Worm (Caenorhabditis elegans) whole organism, midembryonic: Measurements from ENCODE around the gene clic-1.
A peak's percentile ranks its signal among the peaks of the same experiment; 100 is the strongest.

Experiments used
- T22C8.4 ChIP-seq: fragments of 200-800 bp; sonication (Bioruptor generic); IDR thresholded peaks from 2 replicates; pipeline ENCODE4 v1.3.6; 2022; ENCODE audit warnings: missing genetic modification characterization, missing compliant biosample characterization
- cog-1 ChIP-seq: sonication (generic microtip); optimal IDR thresholded peaks from 2 replicates; lab custom pipeline; 2016; ENCODE audit warnings: missing genetic modification characterization, missing compliant biosample characterization
- flt-1 ChIP-seq: fragments of 200-800 bp; sonication (Bioruptor generic); IDR thresholded peaks from 2 replicates; pipeline ENCODE4 v1.3.6; 2022; ENCODE audit warnings: missing genetic modification characterization, missing compliant biosample characterization
- klf-2 ChIP-seq: fragments of 200-800 bp; sonication (Bioruptor generic); conservative IDR thresholded peaks from 2 replicates; pipeline ENCODE4 v1.3.6; 2022; ENCODE audit warnings: missing genetic modification reagents, missing genetic modification characterization, missing compliant biosample characterization
- med-1 ChIP-seq: sonication (generic microtip); optimal IDR thresholded peaks from 2 replicates; lab custom pipeline; 2017; ENCODE audit warnings: missing genetic modification characterization, mild to moderate bottlenecking, missing compliant biosample characterization, antibody characterized with exemption, missing genetic modification reagents; ENCODE audit not compliant: insufficient read depth
- ref-1 ChIP-seq: fragments of 200-800 bp; sonication (Bioruptor generic); conservative IDR thresholded peaks from 2 replicates; pipeline ENCODE4 v1.3.6; 2022; ENCODE audit warnings: missing genetic modification reagents, missing genetic modification characterization, missing compliant biosample characterization
- tab-1 ChIP-seq: fragments of 200-800 bp; sonication (Bioruptor generic); IDR thresholded peaks from 2 replicates; pipeline ENCODE4 v1.3.6; 2022; ENCODE audit warnings: missing genetic modification characterization, missing compliant biosample characterization
- ztf-23 ChIP-seq: fragments of 200-800 bp; sonication (Bioruptor generic); IDR thresholded peaks from 2 replicates; pipeline ENCODE4 v1.3.6; 2022; ENCODE audit warnings: missing genetic modification reagents, missing genetic modification characterization, missing compliant biosample characterization
- ztf-29 ChIP-seq: fragments of 200-800 bp; sonication (Bioruptor generic); IDR thresholded peaks from 2 replicates; pipeline ENCODE4 v1.3.6; 2022; ENCODE audit warnings: missing genetic modification reagents, missing genetic modification characterization, missing compliant biosample characterization

Gene clic-1

DNA sequence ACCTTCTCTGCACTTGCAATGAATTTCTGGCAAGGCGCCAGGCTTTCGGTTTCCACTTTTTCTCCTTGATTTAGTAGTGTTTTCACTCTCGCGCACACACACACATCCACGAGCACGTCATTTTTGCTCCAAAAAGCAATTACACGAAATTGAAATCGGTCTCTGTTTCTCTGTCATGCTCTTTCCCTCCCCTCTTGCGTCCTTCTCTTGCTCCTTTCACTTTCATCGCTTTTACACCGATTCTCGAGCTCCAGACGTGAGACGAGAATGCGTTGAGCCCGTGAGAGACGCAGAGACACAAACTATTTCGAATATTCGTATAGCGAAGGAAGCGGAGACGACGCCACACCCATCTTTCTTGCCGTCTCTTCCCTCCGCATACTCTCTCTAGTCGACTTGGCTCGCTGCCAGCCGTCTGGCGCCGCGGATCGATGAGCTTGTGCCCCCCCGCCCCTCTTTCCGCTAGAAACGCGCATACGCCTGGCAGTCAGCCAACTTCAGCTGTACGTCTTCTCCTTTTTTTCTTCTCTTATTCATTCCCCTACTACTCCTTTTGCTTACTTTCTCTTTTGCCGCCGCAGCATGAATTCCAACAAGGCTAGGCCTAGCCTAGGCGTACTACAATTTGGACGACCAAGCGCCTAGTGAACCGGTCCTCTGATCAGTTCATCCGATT, 6.6 kb downstream of the clic-1 start:
- TF ChIP-seq cog-1, result peak; percentile 48
- TF ChIP-seq ztf-23 (GFP tag; lab: Robert Waterston, UW), result no peak
- TF ChIP-seq med-1 (GFP tag; lab: Kevin White, UChicago), result no peak
- no peak for TF ChIP-seq tab-1 (GFP tag; lab: Robert Waterston, UW)
- TF ChIP-seq T22C8.4 (GFP tag; lab: Robert Waterston, UW), result no peak; the same call in 1 of the 2 replicates
- TF ChIP-seq ref-1 (GFP tag; lab: Robert Waterston, UW), result no peak
- no peak for TF ChIP-seq ztf-29 (GFP tag; lab: Robert Waterston, UW)
- 0 out of 2 replicates have a peak, but pooled peaks have one; percentile 36 for TF ChIP-seq klf-2
- TF ChIP-seq flt-1 (GFP tag; lab: Robert Waterston, UW), result 0 out of 2 replicates have a peak, but pooled peaks have one; percentile 41

DNA sequence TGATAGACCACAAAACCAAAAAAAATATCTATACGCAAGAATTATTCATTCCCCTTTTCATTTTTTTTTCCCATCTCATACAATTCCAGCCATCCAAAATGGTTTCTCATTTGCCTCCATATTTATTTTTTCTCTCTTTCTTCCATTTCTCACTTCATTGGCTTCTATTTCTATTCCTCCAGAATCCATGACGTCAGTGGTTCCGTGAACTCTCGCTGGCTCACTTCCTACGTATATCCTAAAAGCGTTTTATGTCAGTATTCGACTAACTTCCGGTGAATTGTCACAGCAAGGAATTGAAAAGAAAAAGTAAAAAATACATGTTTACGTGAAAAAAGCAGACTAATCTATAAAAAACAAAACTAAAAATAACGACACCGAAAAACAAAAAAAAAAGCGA, 7.8 kb downstream of the clic-1 start:
- TF ChIP-seq med-1 (GFP tag; lab: Kevin White, UChicago) (no peak), tab-1 (GFP tag; lab: Robert Waterston, UW) (no peak), flt-1 (GFP tag; lab: Robert Waterston, UW) (no peak)

DNA sequence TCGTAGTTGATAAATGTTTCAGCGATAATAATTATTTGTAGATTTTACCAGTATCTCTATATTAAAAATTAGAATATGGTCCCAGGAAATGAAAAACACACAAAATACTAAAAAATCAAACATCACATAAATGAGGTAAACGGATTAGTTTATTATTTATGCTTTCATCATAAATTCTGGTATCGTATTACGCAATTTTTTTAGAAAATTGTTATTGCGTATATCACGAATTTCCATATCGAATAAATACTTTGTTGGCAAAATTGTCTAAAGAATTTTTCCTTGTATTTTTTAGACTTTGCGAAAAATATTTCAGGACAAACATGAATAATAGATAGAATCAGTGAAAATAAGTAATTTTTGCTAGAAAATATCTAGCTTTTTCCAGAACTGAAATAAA, 8.5 kb downstream of the clic-1 start:
- TF ChIP-seq ztf-23 (GFP tag; lab: Robert Waterston, UW) (no peak), flt-1 (GFP tag; lab: Robert Waterston, UW) (no peak), ztf-29 (GFP tag; lab: Robert Waterston, UW) (no peak), cog-1 (no peak), klf-2 (no peak), med-1 (GFP tag; lab: Kevin White, UChicago) (no peak), ref-1 (GFP tag; lab: Robert Waterston, UW) (no peak), T22C8.4 (GFP tag; lab: Robert Waterston, UW) (no peak), tab-1 (GFP tag; lab: Robert Waterston, UW) (no peak)

DNA sequence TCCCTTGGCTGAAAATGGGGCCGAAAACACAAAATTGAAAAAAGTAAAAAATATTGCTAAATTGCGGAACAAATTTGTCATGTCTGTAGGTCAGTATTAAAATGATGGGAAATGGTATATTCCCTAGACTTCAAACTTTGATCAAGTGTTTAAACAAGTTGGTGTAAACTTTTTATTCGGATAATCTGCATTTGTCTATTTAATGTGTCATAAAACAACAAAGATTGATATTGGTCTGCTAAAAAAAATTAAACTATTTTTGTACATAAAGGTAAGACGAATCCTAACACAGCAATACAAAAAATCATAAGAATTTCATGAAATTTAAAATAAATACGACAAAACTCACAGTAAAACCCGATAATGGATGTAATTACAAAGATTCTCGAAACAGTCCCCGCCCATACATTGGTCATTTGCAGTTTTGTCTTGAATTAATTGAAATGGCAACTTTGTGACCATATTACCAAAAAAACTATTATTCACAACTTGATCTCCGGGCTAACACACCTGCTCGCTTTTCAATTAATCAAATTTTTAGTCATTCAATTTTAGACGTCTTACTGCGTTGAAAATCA, 10.7 kb downstream of the clic-1 start, which contains the start of the genes ZK105.6 and ZK105.8:
ZK105.6 (minus strand) TSS at position 101 of the 578 bp plus-strand sequence.
ZK105.8 (plus strand) TSS at position 528 of the 578 bp plus-strand sequence.
- TF ChIP-seq ztf-23 (GFP tag; lab: Robert Waterston, UW), result no peak
- TF ChIP-seq klf-2, result no peak
- TF ChIP-seq tab-1 (GFP tag; lab: Robert Waterston, UW), result no peak
- TF ChIP-seq cog-1, result no peak
- no peak for TF ChIP-seq flt-1 (GFP tag; lab: Robert Waterston, UW)
- no peak for TF ChIP-seq T22C8.4 (GFP tag; lab: Robert Waterston, UW)
- TF ChIP-seq ztf-29 (GFP tag; lab: Robert Waterston, UW), result no peak
- no peak for TF ChIP-seq ref-1 (GFP tag; lab: Robert Waterston, UW)

DNA sequence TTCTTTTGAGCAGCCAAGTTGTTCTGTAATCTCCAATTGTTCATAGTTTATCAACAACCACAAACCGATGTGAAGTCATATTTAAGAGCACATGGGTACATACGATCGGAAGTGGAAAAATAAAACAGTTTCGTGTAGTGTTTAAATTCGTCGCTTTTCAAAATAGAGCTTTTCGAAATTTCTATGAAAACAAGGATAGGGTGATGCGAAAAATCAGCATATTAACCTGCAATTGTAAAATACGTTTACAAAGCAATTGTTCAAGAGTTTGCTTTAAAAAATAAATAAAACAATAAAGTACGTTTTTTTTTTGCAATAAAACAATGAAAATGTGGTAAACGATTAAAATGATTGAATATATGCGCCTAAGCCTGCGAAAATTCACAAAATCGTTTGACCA, 12.8 kb downstream of the clic-1 start, which contains the start of gene ZK105.14:
ZK105.14 (minus strand) TSS at position 101 of the 400 bp plus-strand sequence.
- no peak for TF ChIP-seq tab-1 (GFP tag; lab: Robert Waterston, UW)
- TF ChIP-seq cog-1, result no peak
- TF ChIP-seq ref-1 (GFP tag; lab: Robert Waterston, UW), result no peak
- no peak for TF ChIP-seq T22C8.4 (GFP tag; lab: Robert Waterston, UW)
- no peak for TF ChIP-seq klf-2
- TF ChIP-seq med-1 (GFP tag; lab: Kevin White, UChicago), result no peak
- no peak for TF ChIP-seq flt-1 (GFP tag; lab: Robert Waterston, UW)
- TF ChIP-seq ztf-29 (GFP tag; lab: Robert Waterston, UW), result no peak
- no peak for TF ChIP-seq ztf-23 (GFP tag; lab: Robert Waterston, UW)

DNA sequence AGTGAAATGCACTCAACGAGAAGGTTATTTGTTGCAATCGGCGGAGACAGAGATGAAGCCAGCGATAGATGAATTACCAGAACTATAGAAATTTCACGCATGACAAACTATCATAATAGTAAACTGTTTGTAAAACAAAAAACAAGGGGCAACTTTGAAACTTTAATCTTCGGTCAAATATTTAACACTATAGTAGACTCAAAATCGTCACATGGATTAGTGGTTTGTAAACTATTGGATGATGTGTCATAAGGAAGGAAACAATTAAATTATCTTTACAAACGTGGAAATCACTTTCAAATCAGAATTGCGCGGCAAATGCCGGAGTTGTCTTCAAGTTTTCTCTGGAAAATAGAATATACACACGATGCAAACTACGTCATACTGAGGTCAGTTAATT, 17.1 kb downstream of the clic-1 start, which contains the start of gene ZK105.5:
ZK105.5 (minus strand) TSS at position 101 of the 400 bp plus-strand sequence.
- TF ChIP-seq T22C8.4 (GFP tag; lab: Robert Waterston, UW) (no peak), ztf-23 (GFP tag; lab: Robert Waterston, UW) (no peak), ref-1 (GFP tag; lab: Robert Waterston, UW) (no peak)

DNA sequence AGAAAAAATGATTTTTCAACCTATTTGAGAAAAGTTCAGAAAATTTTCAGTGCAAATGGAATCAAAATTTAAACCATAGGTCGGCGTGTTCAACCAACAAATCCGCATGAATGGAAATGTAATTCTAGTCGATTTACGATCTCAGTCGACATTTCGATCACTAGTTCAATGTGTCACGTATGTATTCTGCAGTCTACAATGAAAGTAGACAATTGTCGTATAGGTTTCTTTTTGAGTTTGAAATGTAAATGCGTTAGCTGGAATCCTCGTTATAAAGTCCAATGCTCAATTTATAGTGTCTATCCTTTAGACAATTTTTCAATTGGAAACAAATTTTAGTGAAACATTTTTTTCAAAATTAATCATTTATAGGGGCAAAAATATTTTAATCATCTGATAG, 18.7 kb downstream of the clic-1 start, which contains the start of gene ZK105.12:
ZK105.12 (minus strand) TSS at position 101 of the 400 bp plus-strand sequence.
- TF ChIP-seq cog-1, result no peak

DNA sequence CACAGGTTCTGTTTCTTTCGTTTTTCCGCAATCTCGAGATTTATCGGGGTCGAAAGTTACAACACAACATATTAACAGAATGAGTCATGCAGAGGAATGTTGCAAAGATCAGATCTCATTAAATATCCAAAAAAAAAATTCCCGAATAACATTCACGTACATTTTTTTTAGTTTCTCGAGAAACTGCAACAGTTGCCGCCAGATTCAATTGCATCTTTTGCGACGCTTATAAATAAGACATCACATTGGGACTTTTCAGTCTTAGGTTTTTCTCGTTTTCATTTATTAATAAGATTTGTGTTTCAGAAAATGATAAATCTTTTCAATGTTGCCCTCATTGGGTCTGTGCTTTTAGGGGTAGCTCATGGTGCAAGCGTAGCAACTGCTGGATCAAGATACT, 21.0 kb downstream of the clic-1 start, which contains the start of gene ZK105.1:
ZK105.1 (plus strand) TSS at position 301 of the 400 bp plus-strand sequence.
- TF ChIP-seq flt-1 (GFP tag; lab: Robert Waterston, UW) (no peak), klf-2 (no peak), tab-1 (GFP tag; lab: Robert Waterston, UW) (no peak), cog-1 (no peak), T22C8.4 (GFP tag; lab: Robert Waterston, UW) (no peak), med-1 (GFP tag; lab: Kevin White, UChicago) (no peak), ref-1 (GFP tag; lab: Robert Waterston, UW) (no peak), ztf-23 (GFP tag; lab: Robert Waterston, UW) (no peak), ztf-29 (GFP tag; lab: Robert Waterston, UW) (no peak)

DNA sequence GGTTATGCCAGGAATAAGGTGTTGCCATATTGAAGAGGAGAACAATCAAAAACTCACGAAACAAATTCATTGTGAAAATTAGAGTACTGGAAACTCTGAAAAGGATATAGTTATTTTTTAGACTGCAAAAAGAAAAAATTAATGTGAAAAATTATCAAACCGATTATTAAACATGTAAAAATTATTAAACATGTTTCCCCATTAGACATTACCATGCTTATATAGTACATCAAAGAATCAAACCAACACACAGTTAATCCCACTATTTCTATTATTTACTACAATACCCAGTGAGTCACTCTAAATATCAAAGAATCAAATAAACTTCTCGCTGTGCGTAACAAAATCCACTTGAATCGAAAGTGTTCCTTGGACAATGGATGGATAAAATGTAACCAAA, 21.6 kb downstream of the clic-1 start, which contains the start of gene ZK105.13:
ZK105.13 (minus strand) TSS at position 101 of the 400 bp plus-strand sequence.
- TF ChIP-seq cog-1 (no peak), T22C8.4 (GFP tag; lab: Robert Waterston, UW) (no peak)

DNA sequence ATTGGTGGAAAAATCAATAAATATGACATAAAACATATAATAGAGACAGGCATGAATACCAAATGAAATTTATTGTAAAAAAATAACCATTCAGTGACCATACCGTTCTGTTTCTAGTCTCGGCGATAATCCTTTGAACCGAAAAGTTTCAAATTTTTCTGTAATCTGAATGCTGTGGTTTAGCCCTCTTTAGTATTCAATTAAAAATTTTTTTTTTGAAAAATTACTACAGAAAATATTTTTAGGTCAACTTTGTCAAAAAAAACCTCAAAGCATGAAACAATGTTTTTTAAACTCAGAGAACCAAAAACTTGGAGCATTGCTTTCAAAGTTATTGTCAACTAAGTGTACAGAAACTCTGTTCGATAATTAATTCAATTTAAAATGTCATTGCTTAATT, 26.2 kb downstream of the clic-1 start, which contains the start of gene ZK105.11:
ZK105.11 (minus strand) TSS at position 101 of the 400 bp plus-strand sequence.
- TF ChIP-seq cog-1 (no peak), klf-2 (no peak), flt-1 (GFP tag; lab: Robert Waterston, UW) (no peak), tab-1 (GFP tag; lab: Robert Waterston, UW) (no peak), ref-1 (GFP tag; lab: Robert Waterston, UW) (no peak), med-1 (GFP tag; lab: Kevin White, UChicago) (no peak), ztf-29 (GFP tag; lab: Robert Waterston, UW) (no peak), ztf-23 (GFP tag; lab: Robert Waterston, UW) (no peak), T22C8.4 (GFP tag; lab: Robert Waterston, UW) (no peak)
